Worm (Caenorhabditis elegans) whole organism, midembryonic: ENCODE data around the gene Y48C3A.5.

ENCODE experiments used
- T22C8.4 ChIP-seq: fragments of 200-800 bp; sonication (Bioruptor generic); IDR thresholded peaks from 2 replicates; pipeline ENCODE4 v1.3.6; 2022; ENCODE audit warnings: missing genetic modification characterization, missing compliant biosample characterization
- cog-1 ChIP-seq: sonication (generic microtip); optimal IDR thresholded peaks from 2 replicates; lab custom pipeline; 2016; ENCODE audit warnings: missing genetic modification characterization, missing compliant biosample characterization
- klf-2 ChIP-seq: fragments of 200-800 bp; sonication (Bioruptor generic); conservative IDR thresholded peaks from 2 replicates; pipeline ENCODE4 v1.3.6; 2022; ENCODE audit warnings: missing genetic modification reagents, missing genetic modification characterization, missing compliant biosample characterization
- med-1 ChIP-seq: sonication (generic microtip); optimal IDR thresholded peaks from 2 replicates; lab custom pipeline; 2017; ENCODE audit warnings: missing genetic modification characterization, mild to moderate bottlenecking, missing compliant biosample characterization, antibody characterized with exemption, missing genetic modification reagents; ENCODE audit not compliant: insufficient read depth
- ref-1 ChIP-seq: fragments of 200-800 bp; sonication (Bioruptor generic); conservative IDR thresholded peaks from 2 replicates; pipeline ENCODE4 v1.3.6; 2022; ENCODE audit warnings: missing genetic modification reagents, missing genetic modification characterization, missing compliant biosample characterization
- tab-1 ChIP-seq: fragments of 200-800 bp; sonication (Bioruptor generic); IDR thresholded peaks from 2 replicates; pipeline ENCODE4 v1.3.6; 2022; ENCODE audit warnings: missing genetic modification characterization, missing compliant biosample characterization
- ztf-23 ChIP-seq: fragments of 200-800 bp; sonication (Bioruptor generic); IDR thresholded peaks from 2 replicates; pipeline ENCODE4 v1.3.6; 2022; ENCODE audit warnings: missing genetic modification reagents, missing genetic modification characterization, missing compliant biosample characterization
- ztf-29 ChIP-seq: fragments of 200-800 bp; sonication (Bioruptor generic); IDR thresholded peaks from 2 replicates; pipeline ENCODE4 v1.3.6; 2022; ENCODE audit warnings: missing genetic modification reagents, missing genetic modification characterization, missing compliant biosample characterization

DNA sequence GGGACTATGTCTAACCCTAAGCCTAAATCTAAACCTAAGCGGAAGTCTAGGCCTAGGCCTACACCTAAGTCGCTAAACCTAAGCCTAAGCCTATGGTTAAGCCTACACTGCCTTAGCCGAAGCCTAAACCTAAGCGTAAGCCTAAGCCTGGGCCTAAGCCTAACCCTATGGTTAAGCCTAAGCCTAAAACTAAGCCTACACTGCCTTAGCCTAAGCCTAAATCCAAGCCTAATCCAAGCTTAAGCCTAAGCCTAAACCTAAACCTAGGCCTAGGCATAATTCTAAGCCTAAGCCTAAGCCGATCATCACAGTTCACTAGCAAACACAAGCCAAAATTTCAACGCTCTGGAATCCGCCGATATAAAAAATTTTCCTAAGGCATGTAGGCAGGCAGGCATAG, 70.4 kb downstream of the Y48C3A.5 start:
- TF ChIP-seq T22C8.4, result no peak
- TF ChIP-seq cog-1, result no peak
- TF ChIP-seq ref-1 (GFP tag; lab: Robert Waterston, UW), result no peak
- no peak for TF ChIP-seq ztf-29 (GFP tag; lab: Robert Waterston, UW)
- no peak for TF ChIP-seq med-1 (GFP tag; lab: Kevin White, UChicago)
- no peak for TF ChIP-seq klf-2
- no peak for TF ChIP-seq tab-1 (GFP tag; lab: Robert Waterston, UW)
- no peak for TF ChIP-seq ztf-23 (GFP tag; lab: Robert Waterston, UW)
